Worm (Caenorhabditis elegans) whole organism, L1 larva: ENCODE results near the gene Y40H7A.11.
A peak's percentile ranks its signal among the peaks of the same experiment; 100 is the strongest.

Experiments
- efl-1 ChIP-seq, 4 experiments: fragments of 150-350 bp; optimal IDR thresholded peaks in 3 of 4; peaks in 1 of 4; 1 replicate in 1 of 4; 2 replicates in 3 of 4; lab custom pipeline; 2014; ENCODE audit warnings: missing biosample characterization in 2 of 4, missing genetic modification characterization in 2 of 4, missing genetic modification reagents in 2 of 4
- snpc-4 ChIP-seq: fragments of 150-350 bp; optimal IDR thresholded peaks from 2 replicates; lab custom pipeline; 2014; ENCODE audit warnings: missing biosample characterization, missing genetic modification characterization

The Y40H7A.11 gene

ce11 chrIV:15175487-15176128 is 44.5 kb downstream of the Y40H7A.11 start, which contains the start of gene Y40H7A.4:
TSS of gene Y40H7A.4 (minus strand) at chrIV:15175537.
- TF ChIP-seq efl-1 (optimal IDR thresholded peaks at IDR 0.05; lab: Kevin White, UChicago) (no peak), efl-1 (GFP tag; optimal IDR thresholded peaks at IDR 0.05 in 1 of 2; lab: Kevin White, UChicago) (peak in 1 of 2 experiments; percentile 4), snpc-4 (tag; lab: Kevin White, UChicago) (no peak)
